Worm (Caenorhabditis elegans): ENCODE data around the gene math-3.
"Not testable (repeated sequence)": the region's sequence is repeated elsewhere in the genome, so short reads cannot be mapped to it uniquely, and the experiment has no call there.

math-3 gene

ce11 chrII:1771347-1771746 lies 538 bp upstream of the math-3 start, which contains the start of gene math-26:
Gene math-26, plus strand, starts transcription at chrII:1771647.
- not testable (repeated sequence) for TF ChIP-seq tbx-11 (GFP tag; IDR thresholded peaks at IDR 0.05); ets-7 (tag; optimal IDR thresholded peaks at IDR 0.05); hmg-4 (GFP tag; optimal IDR thresholded peaks at IDR 0.05)

- not testable (repeated sequence) for TF ChIP-seq tbx-37 (GFP tag; conservative IDR thresholded peaks at IDR 0.05); B0310.2 (tag; optimal IDR thresholded peaks at IDR 0.05); pes-1 (GFP tag; IDR thresholded peaks at IDR 0.05)
Observed at ce11 chrII:1775234-1775633, 3.3 kb downstream of the math-3 start, which contains the start of gene F36H5.14. Gene F36H5.14, plus strand, starts transcription at chrII:1775534.

- TF ChIP-seq ets-7 (tag; optimal IDR thresholded peaks at IDR 0.05) (no peak), F13C5.2 (tag; optimal IDR thresholded peaks at IDR 0.05) (no peak), tbx-11 (GFP tag; IDR thresholded peaks at IDR 0.05) (no peak), scrt-1 (GFP tag; IDR thresholded peaks at IDR 0.05) (no peak), B0310.2 (tag; optimal IDR thresholded peaks at IDR 0.05) (no peak), ceh-13 (GFP tag; optimal IDR thresholded peaks at IDR 0.05) (no peak), hmg-4 (GFP tag; optimal IDR thresholded peaks at IDR 0.05) (no peak), sea-1 (GFP tag; conservative IDR thresholded peaks at IDR 0.05) (no peak), hnd-1 (tag; optimal IDR thresholded peaks at IDR 0.05) (no peak), pes-1 (GFP tag; IDR thresholded peaks at IDR 0.05) (no peak)
Observed at ce11 chrII:1782474-1782873, 10.6 kb downstream of the math-3 start, which contains the start of gene math-4. Gene math-4, minus strand, starts transcription at chrII:1782574.

- TF ChIP-seq ets-7 (tag; optimal IDR thresholded peaks at IDR 0.05), result no peak
- TF ChIP-seq tbx-37 (GFP tag; conservative IDR thresholded peaks at IDR 0.05), result no peak
Observed at ce11 chrII:1784799-1785198, 12.9 kb downstream of the math-3 start, which contains the start of gene C08F1.11. Gene C08F1.11, minus strand, starts transcription at chrII:1784899.

ce11 chrII:1786209-1786608 lies 14.3 kb downstream of the math-3 start, which contains the start of gene C08F1.10:
Gene C08F1.10, minus strand, starts transcription at chrII:1786309.
- TF ChIP-seq scrt-1 (GFP tag; IDR thresholded peaks at IDR 0.05) (no peak), flt-1 (GFP tag; IDR thresholded peaks at IDR 0.05) (no peak)

- TF ChIP-seq scrt-1 (GFP tag; IDR thresholded peaks at IDR 0.05) (no peak), aly-1 (tag; optimal IDR thresholded peaks at IDR 0.05) (no peak), hnd-1 (tag; optimal IDR thresholded peaks at IDR 0.05) (no peak), tbx-37 (GFP tag; conservative IDR thresholded peaks at IDR 0.05) (no peak), F13C5.2 (tag; optimal IDR thresholded peaks at IDR 0.05) (no peak), tbx-11 (GFP tag; IDR thresholded peaks at IDR 0.05) (no peak), ets-7 (tag; optimal IDR thresholded peaks at IDR 0.05) (no peak), flt-1 (GFP tag; IDR thresholded peaks at IDR 0.05) (no peak), sea-1 (GFP tag; conservative IDR thresholded peaks at IDR 0.05) (no peak), ama-1 (optimal IDR thresholded peaks at IDR 0.05) (no peak), ceh-13 (GFP tag; optimal IDR thresholded peaks at IDR 0.05) (no peak), pes-1 (GFP tag; IDR thresholded peaks at IDR 0.05) (no peak)
Observed at ce11 chrII:1787208-1787607, 15.3 kb downstream of the math-3 start.

- TF ChIP-seq tbx-37 (GFP tag; conservative IDR thresholded peaks at IDR 0.05), result no peak
- no peak for TF ChIP-seq sea-1 (GFP tag; conservative IDR thresholded peaks at IDR 0.05)
- TF ChIP-seq hmbx-1 (tag; optimal IDR thresholded peaks at IDR 0.05), result no peak
- no peak for TF ChIP-seq hmg-4 (GFP tag; optimal IDR thresholded peaks at IDR 0.05)
- no peak for TF ChIP-seq hnd-1 (tag; optimal IDR thresholded peaks at IDR 0.05)
- no peak for TF ChIP-seq B0310.2 (tag; optimal IDR thresholded peaks at IDR 0.05)
- no peak for TF ChIP-seq F13C5.2 (tag; optimal IDR thresholded peaks at IDR 0.05)
- no peak for TF ChIP-seq tbx-11 (GFP tag; IDR thresholded peaks at IDR 0.05)
- no peak for TF ChIP-seq flt-1 (GFP tag; IDR thresholded peaks at IDR 0.05)
- TF ChIP-seq ama-1 (optimal IDR thresholded peaks at IDR 0.05), result no peak
- TF ChIP-seq ceh-36 (tag; optimal IDR thresholded peaks at IDR 0.05), result no peak
- no peak for TF ChIP-seq aly-1 (tag; optimal IDR thresholded peaks at IDR 0.05)
- no peak for TF ChIP-seq ceh-13 (GFP tag; optimal IDR thresholded peaks at IDR 0.05)
- no peak for TF ChIP-seq scrt-1 (GFP tag; IDR thresholded peaks at IDR 0.05)
Observed at ce11 chrII:1788087-1788486, 16.2 kb downstream of the math-3 start, which contains the start of the genes C08F1.6 and fbxb-13. Gene C08F1.6, minus strand, starts transcription at chrII:1788187. Gene fbxb-13, plus strand, starts transcription at chrII:1788277.

ce11 chrII:1806358-1806757 lies 34.5 kb downstream of the math-3 start, which contains the start of gene C08F1.12:
Gene C08F1.12, minus strand, starts transcription at chrII:1806458.
- TF ChIP-seq hnd-1 (tag; optimal IDR thresholded peaks at IDR 0.05) (no peak), ets-7 (tag; optimal IDR thresholded peaks at IDR 0.05) (no peak), pes-1 (GFP tag; IDR thresholded peaks at IDR 0.05) (no peak), F13C5.2 (tag; optimal IDR thresholded peaks at IDR 0.05) (no peak), tbx-37 (GFP tag; conservative IDR thresholded peaks at IDR 0.05) (no peak), B0310.2 (tag; optimal IDR thresholded peaks at IDR 0.05) (no peak), flt-1 (GFP tag; IDR thresholded peaks at IDR 0.05) (no peak), hmbx-1 (tag; optimal IDR thresholded peaks at IDR 0.05) (no peak), hmg-4 (GFP tag; optimal IDR thresholded peaks at IDR 0.05) (no peak), ceh-36 (tag; optimal IDR thresholded peaks at IDR 0.05) (no peak), tbx-11 (GFP tag; IDR thresholded peaks at IDR 0.05) (no peak), aly-1 (tag; optimal IDR thresholded peaks at IDR 0.05) (no peak), tra-4 (tag; optimal IDR thresholded peaks at IDR 0.05) (no peak), scrt-1 (GFP tag; IDR thresholded peaks at IDR 0.05) (no peak), ceh-13 (GFP tag; optimal IDR thresholded peaks at IDR 0.05) (no peak), sea-1 (GFP tag; conservative IDR thresholded peaks at IDR 0.05) (no peak)

- TF ChIP-seq hnd-1 (tag; optimal IDR thresholded peaks at IDR 0.05) (no peak), ama-1 (optimal IDR thresholded peaks at IDR 0.05) (no peak), flt-1 (GFP tag; IDR thresholded peaks at IDR 0.05) (no peak), F13C5.2 (tag; optimal IDR thresholded peaks at IDR 0.05) (no peak), tbx-37 (GFP tag; conservative IDR thresholded peaks at IDR 0.05) (no peak), hmg-4 (GFP tag; optimal IDR thresholded peaks at IDR 0.05) (no peak), B0310.2 (tag; optimal IDR thresholded peaks at IDR 0.05) (no peak), ceh-36 (tag; optimal IDR thresholded peaks at IDR 0.05) (no peak), scrt-1 (GFP tag; IDR thresholded peaks at IDR 0.05) (no peak), pes-1 (GFP tag; IDR thresholded peaks at IDR 0.05) (no peak), ceh-13 (GFP tag; optimal IDR thresholded peaks at IDR 0.05) (no peak), ets-7 (tag; optimal IDR thresholded peaks at IDR 0.05) (no peak), tbx-11 (GFP tag; IDR thresholded peaks at IDR 0.05) (no peak), aly-1 (tag; optimal IDR thresholded peaks at IDR 0.05) (no peak), sea-1 (GFP tag; conservative IDR thresholded peaks at IDR 0.05) (no peak), tra-4 (tag; optimal IDR thresholded peaks at IDR 0.05) (no peak), hmbx-1 (tag; optimal IDR thresholded peaks at IDR 0.05) (no peak)
Observed at ce11 chrII:1808217-1808616, 36.3 kb downstream of the math-3 start, which contains the start of gene C08F1.8. Gene C08F1.8, minus strand, starts transcription at chrII:1808317.
